Fruit fly (Drosophila melanogaster): ENCODE measurements around the gene Mau2.
A peak's percentile ranks its signal among the peaks of the same experiment; 100 is the strongest.

Mau2 gene

dm6 chr3R:15196134-15197034 is 12.6 kb upstream of the Mau2 start, which contains the start of the genes Kpc1 and CG42542 (continued):
- TF ChIP-seq gsb-n (tag; optimal IDR thresholded peaks at IDR 0.05) (peak; percentile 4), HLH4C (GFP tag; IDR thresholded peaks at IDR 0.05; ENCODE audit: partially characterized antibody) (peak; percentile 86), CG6254 (GFP tag; optimal IDR thresholded peaks at IDR 0.05) (no peak), tll (GFP tag; optimal IDR thresholded peaks at IDR 0.05) (peak in 1 of 2 experiments; percentile 86), CG13775 (GFP tag; optimal IDR thresholded peaks at IDR 0.05) (peak; percentile 81), CG10654 (GFP tag; optimal IDR thresholded peaks at IDR 0.05) (peak; percentile 70), lov (optimal IDR thresholded peaks at IDR 0.05) (no peak), lov (GFP tag; IDR thresholded peaks at IDR 0.05) (no peak), sc (optimal IDR thresholded peaks at IDR 0.05) (no peak), sc (GFP tag; optimal IDR thresholded peaks at IDR 0.05) (peak; percentile 53), E2f1 (GFP tag; IDR thresholded peaks at IDR 0.05) (no peak), CG4820 (GFP tag; optimal IDR thresholded peaks at IDR 0.05) (peak; percentile 60), CG2875 (GFP tag; optimal IDR thresholded peaks at IDR 0.05) (no peak), Drgx (GFP tag; IDR thresholded peaks at IDR 0.05) (no peak), NC2β (GFP tag; optimal IDR thresholded peaks at IDR 0.05) (peak; percentile 41), CG5953 (GFP tag; IDR thresholded peaks at IDR 0.05) (no peak), HmgZ (tag; optimal IDR thresholded peaks at IDR 0.05) (peak; percentile 84), D19A (tag; optimal IDR thresholded peaks at IDR 0.05) (no peak), eyg (GFP tag; optimal IDR thresholded peaks at IDR 0.05) (peak; percentile 24), CG2120 (GFP tag; optimal IDR thresholded peaks at IDR 0.05) (peak; percentile 91), her (GFP tag; optimal IDR thresholded peaks at IDR 0.05) (peak; percentile 76), Doc3 (GFP tag; IDR thresholded peaks at IDR 0.05; ENCODE audit: partially characterized antibody) (peak; percentile 92), Deaf1 (tag; optimal IDR thresholded peaks at IDR 0.05) (no peak), CG6854 (GFP tag; optimal IDR thresholded peaks at IDR 0.05) (no peak), ssp (GFP tag; IDR thresholded peaks at IDR 0.05) (no peak), HmgD (GFP tag; optimal IDR thresholded peaks at IDR 0.05) (peak; percentile 73), tna (GFP tag; IDR thresholded peaks at IDR 0.05; ENCODE audit: partially characterized antibody) (peak; percentile 82)

- TF ChIP-seq CG18476 (GFP tag; optimal IDR thresholded peaks at IDR 0.05) (peak; percentile 24), CG13894 (tag; optimal IDR thresholded peaks at IDR 0.05) (peak; percentile 25), Awh (GFP tag; IDR thresholded peaks at IDR 0.05) (peak; percentile 36; the same call in 1 of the 2 replicates), HHEX (GFP tag; optimal IDR thresholded peaks at IDR 0.05) (peak; percentile 12), CG18599 (GFP tag; optimal IDR thresholded peaks at IDR 0.05) (peak; percentile 5), CG30431 (GFP tag; optimal IDR thresholded peaks at IDR 0.05) (no peak), Sox102F (GFP tag; optimal IDR thresholded peaks at IDR 0.05) (no peak), CG13296 (GFP tag; optimal IDR thresholded peaks at IDR 0.05) (peak; percentile 20), CG6854 (GFP tag; optimal IDR thresholded peaks at IDR 0.05) (no peak), CG2678 (tag; optimal IDR thresholded peaks at IDR 0.05) (peak; percentile 2), sug (tag; optimal IDR thresholded peaks at IDR 0.05) (peak; percentile 24), CG3163 (GFP tag; optimal IDR thresholded peaks at IDR 0.05) (no peak), D19B (GFP tag; optimal IDR thresholded peaks at IDR 0.05) (no peak), CG10543 (GFP tag; optimal IDR thresholded peaks at IDR 0.05) (peak; percentile 39), lab (GFP tag; optimal IDR thresholded peaks at IDR 0.05) (peak; percentile 20), bigmax (GFP tag; optimal IDR thresholded peaks at IDR 0.05) (no peak), CG6765 (GFP tag; optimal IDR thresholded peaks at IDR 0.05) (peak; percentile 1), scrt (GFP tag; optimal IDR thresholded peaks at IDR 0.05) (no peak), mirr (GFP tag; optimal IDR thresholded peaks at IDR 0.05) (peak; percentile 26), Nf-YC (tag; optimal IDR thresholded peaks at IDR 0.05) (no peak), twi (tag; optimal IDR thresholded peaks at IDR 0.05) (no peak), CG7271 (tag; optimal IDR thresholded peaks at IDR 0.05) (no peak), Pdp1 (GFP tag; optimal IDR thresholded peaks at IDR 0.05) (peak in 1 of 2 experiments; percentile 74)
Measured at dm6 chr3R:15197373-15197772, 11.6 kb upstream of the Mau2 start.

All from whole organism, embryonic.